Worm (Caenorhabditis elegans) whole organism, L1 larva: ENCODE measurements around the gene K09B11.5.

ENCODE experiments used
- ceh-82 ChIP-seq, 3 experiments: fragments of 150-350 bp in 1 of 3; sonication (generic microtip) in 2 of 3; optimal IDR thresholded peaks; 2 replicates each; lab custom pipeline; 2014 to 2017; ENCODE audit warnings: missing biosample characterization in 3 of 3, missing genetic modification characterization in 3 of 3
- elt-2 ChIP-seq: sonication (generic microtip); optimal IDR thresholded peaks from 2 replicates; lab custom pipeline; 2016; ENCODE audit warnings: missing genetic modification characterization, mild to moderate bottlenecking, inconsistent platforms, missing compliant biosample characterization, missing genetic modification reagents
- nhr-237 ChIP-seq: fragments of 150-350 bp; optimal IDR thresholded peaks from 2 replicates; lab custom pipeline; 2014; ENCODE audit warnings: missing biosample characterization, missing genetic modification characterization

DNA sequence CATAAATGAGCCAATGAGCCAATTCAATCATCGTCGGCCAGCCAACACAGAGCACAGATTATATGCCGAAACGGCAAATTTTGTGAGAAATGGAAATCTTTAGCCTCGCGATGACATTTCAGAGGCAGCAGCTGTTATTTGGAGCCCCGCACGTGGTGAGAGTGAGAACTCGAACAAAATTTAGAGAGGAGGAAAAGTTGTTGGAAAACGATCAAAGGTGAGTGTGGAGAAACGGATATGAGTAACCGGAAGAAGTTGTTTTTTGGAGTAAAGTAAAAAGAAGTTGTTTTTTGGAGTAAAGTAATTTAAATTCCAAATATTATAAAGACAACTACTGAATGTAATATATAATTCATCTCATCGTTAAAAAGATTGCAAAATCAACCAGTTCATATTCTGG lies 35.1 kb downstream of the K09B11.5 start, which contains the start of gene Y62E10A.13:
- TF ChIP-seq elt-2 (tag; lab: Kevin White, UChicago) (no peak), ceh-82 (tag; optimal IDR thresholded peaks at IDR 0.05; lab: Kevin White, UChicago) (no peak), nhr-237 (tag; lab: Kevin White, UChicago) (no peak)
